Fruit fly (Drosophila melanogaster) whole organism, embryonic: ENCODE measurements around the gene CG9240.

Experiments
- Gsc ChIP-seq: fragments of 200-800 bp; sonication (Bioruptor generic); IDR thresholded peaks from 2 replicates; pipeline ENCODE4 v1.3.6; 2022; ENCODE audit warnings: missing biosample characterization, missing genetic modification characterization
- fu2 ChIP-seq: fragments of 200-800 bp; sonication (Bioruptor generic); optimal IDR thresholded peaks from 2 replicates; lab custom pipeline; 2016; ENCODE audit warnings: missing biosample characterization, missing genetic modification characterization
- slp2 ChIP-seq: fragments of 200-800 bp; sonication (Bioruptor generic); optimal IDR thresholded peaks from 2 replicates; lab custom pipeline; 2016; ENCODE audit warnings: missing biosample characterization, missing genetic modification characterization

dm6 chrX:15710751-15711179, 9.7 kb upstream of the CG9240 start:
- TF ChIP-seq slp2 (GFP tag; lab: Kevin White, UChicago) (no peak), Gsc (GFP tag; lab: Robert Waterston, UW) (no peak), fu2 (GFP tag; lab: Kevin White, UChicago) (no peak)
